Worm (Caenorhabditis elegans) whole organism, late embryonic: ENCODE measurements around the gene epc-1.

ENCODE experiments used
- C08G9.2 ChIP-seq: sonication (generic microtip); optimal IDR thresholded peaks from 2 replicates; lab custom pipeline; 2016; ENCODE audit warnings: mild to moderate bottlenecking, missing genetic modification characterization, moderate library complexity, missing compliant biosample characterization
- C38D4.7 ChIP-seq: fragments of 200-800 bp; sonication (Bioruptor generic); optimal IDR thresholded peaks from 2 replicates; lab custom pipeline; 2018; ENCODE audit warnings: mild to moderate bottlenecking, missing genetic modification characterization, moderate library complexity, missing compliant biosample characterization
- F13H6.1 ChIP-seq: sonication (generic microtip); optimal IDR thresholded peaks from 2 replicates; lab custom pipeline; 2016; ENCODE audit warnings: missing genetic modification characterization, missing compliant biosample characterization
- K09A11.1 ChIP-seq: sonication (generic microtip); optimal IDR thresholded peaks from 2 replicates; lab custom pipeline; 2017; ENCODE audit warnings: antibody characterized with exemption, mild to moderate bottlenecking, missing genetic modification characterization, missing compliant biosample characterization; ENCODE audit not compliant: insufficient read depth
- T23F11.4 ChIP-seq: fragments of 200-800 bp; sonication (Bioruptor generic); optimal IDR thresholded peaks from 2 replicates; lab custom pipeline; 2018; ENCODE audit warnings: mild to moderate bottlenecking, missing genetic modification characterization, missing compliant biosample characterization
- ahr-1 ChIP-seq: sonication (generic microtip); optimal IDR thresholded peaks from 2 replicates; lab custom pipeline; 2016; ENCODE audit warnings: missing genetic modification characterization, missing compliant biosample characterization
- ama-1 ChIP-seq: fragments of 150-350 bp; optimal IDR thresholded peaks from 2 replicates; lab custom pipeline; 2014
- ceh-14 ChIP-seq: sonication (generic microtip); optimal IDR thresholded peaks from 2 replicates; lab custom pipeline; 2016; ENCODE audit warnings: missing genotype, missing genetic modification characterization, missing compliant biosample characterization
- ceh-22 ChIP-seq: sonication (generic microtip); optimal IDR thresholded peaks from 2 replicates; lab custom pipeline; 2017; ENCODE audit warnings: missing biosample characterization, missing genetic modification characterization
- ceh-45 ChIP-seq: fragments of 200-800 bp; sonication (Bioruptor generic); IDR thresholded peaks from 2 replicates; pipeline ENCODE4 v1.3.6; 2022; ENCODE audit warnings: missing genetic modification reagents, missing genetic modification characterization, missing compliant biosample characterization
- ceh-48 ChIP-seq: sonication (generic microtip); optimal IDR thresholded peaks from 2 replicates; lab custom pipeline; 2016; ENCODE audit warnings: missing genetic modification characterization, inconsistent platforms, missing compliant biosample characterization
- ceh-6 ChIP-seq: fragments of 200-800 bp; sonication (Bioruptor generic); optimal IDR thresholded peaks from 2 replicates; lab custom pipeline; 2018; ENCODE audit warnings: mild to moderate bottlenecking, missing genetic modification characterization, missing compliant biosample characterization
- ceh-9 ChIP-seq: sonication (generic microtip); optimal IDR thresholded peaks from 2 replicates; lab custom pipeline; 2016; ENCODE audit warnings: mild to moderate bottlenecking, missing genetic modification characterization, inconsistent platforms, missing compliant biosample characterization
- che-1 ChIP-seq: sonication (generic microtip); optimal IDR thresholded peaks from 2 replicates; lab custom pipeline; 2016; ENCODE audit warnings: mild to moderate bottlenecking, missing genetic modification characterization, missing compliant biosample characterization
- elt-2 ChIP-seq: sonication (generic microtip); optimal IDR thresholded peaks from 2 replicates; lab custom pipeline; 2016; ENCODE audit warnings: missing genetic modification reagents, missing genetic modification characterization, missing compliant biosample characterization
- elt-4 ChIP-seq: sonication (generic microtip); optimal IDR thresholded peaks from 2 replicates; lab custom pipeline; 2016; ENCODE audit warnings: missing genetic modification characterization, missing compliant biosample characterization
- ets-4 ChIP-seq: sonication (generic microtip); optimal IDR thresholded peaks from 2 replicates; lab custom pipeline; 2016; ENCODE audit warnings: missing genetic modification characterization, missing compliant biosample characterization
- eyg-1 ChIP-seq: sonication (generic microtip); optimal IDR thresholded peaks from 2 replicates; lab custom pipeline; 2016; ENCODE audit warnings: missing genotype, missing genetic modification characterization, missing compliant biosample characterization
- fax-1 ChIP-seq: sonication (generic microtip); optimal IDR thresholded peaks from 2 replicates; lab custom pipeline; 2016; ENCODE audit warnings: missing genotype, missing genetic modification characterization, missing compliant biosample characterization
- fkh-10 ChIP-seq: fragments of 150-350 bp; optimal IDR thresholded peaks from 2 replicates; lab custom pipeline; 2014; ENCODE audit warnings: missing biosample characterization, missing genetic modification reagents, missing genetic modification characterization
- gmeb-2 ChIP-seq: sonication (generic microtip); optimal IDR thresholded peaks from 2 replicates; lab custom pipeline; 2016; ENCODE audit warnings: missing genetic modification characterization, inconsistent platforms, missing compliant biosample characterization
- hlh-15 ChIP-seq: sonication (generic microtip); optimal IDR thresholded peaks from 2 replicates; lab custom pipeline; 2016; ENCODE audit warnings: missing genetic modification characterization, missing compliant biosample characterization
- hlh-30 ChIP-seq: sonication (generic microtip); optimal IDR thresholded peaks from 2 replicates; lab custom pipeline; 2017; ENCODE audit warnings: antibody characterized with exemption, missing genetic modification characterization, missing compliant biosample characterization; ENCODE audit not compliant: insufficient read depth
- hlh-8 ChIP-seq: sonication (generic microtip); optimal IDR thresholded peaks from 2 replicates; lab custom pipeline; 2016; ENCODE audit warnings: missing genotype, missing genetic modification characterization, missing compliant biosample characterization
- lim-6 ChIP-seq: sonication (generic microtip); optimal IDR thresholded peaks from 2 replicates; lab custom pipeline; 2016; ENCODE audit warnings: missing genetic modification characterization, missing compliant biosample characterization
- mec-3 ChIP-seq: sonication (generic microtip); optimal IDR thresholded peaks from 2 replicates; lab custom pipeline; 2016; ENCODE audit warnings: borderline replicate concordance, missing genetic modification characterization, missing compliant biosample characterization
- nfya-1 ChIP-seq: sonication (generic microtip); optimal IDR thresholded peaks from 2 replicates; lab custom pipeline; 2017; ENCODE audit warnings: missing genetic modification characterization, mild to moderate bottlenecking, missing compliant biosample characterization, antibody characterized with exemption, moderate library complexity
- nhr-232 ChIP-seq: sonication (generic microtip); optimal IDR thresholded peaks from 2 replicates; lab custom pipeline; 2016; ENCODE audit warnings: missing genetic modification characterization, missing compliant biosample characterization
- npax-4 ChIP-seq: sonication (generic microtip); optimal IDR thresholded peaks from 2 replicates; lab custom pipeline; 2016; ENCODE audit warnings: missing genetic modification characterization, missing compliant biosample characterization
- odd-2 ChIP-seq: sonication (generic microtip); optimal IDR thresholded peaks from 2 replicates; lab custom pipeline; 2017; ENCODE audit warnings: antibody characterized with exemption, mild to moderate bottlenecking, missing genetic modification characterization, missing compliant biosample characterization
- pag-3 ChIP-seq: sonication (generic microtip); optimal IDR thresholded peaks from 2 replicates; lab custom pipeline; 2016; ENCODE audit warnings: missing compliant biosample characterization, missing genetic modification characterization, borderline replicate concordance
- pax-1 ChIP-seq: fragments of 150-350 bp; optimal IDR thresholded peaks from 2 replicates; lab custom pipeline; 2014; ENCODE audit warnings: missing biosample characterization, missing genetic modification characterization
- pha-4 ChIP-seq: fragments of 150-350 bp; optimal IDR thresholded peaks from 2 replicates; lab custom pipeline; 2018; ENCODE audit warnings: missing biosample characterization, missing genetic modification reagents, missing genetic modification characterization
- ref-2 ChIP-seq: sonication (generic microtip); optimal IDR thresholded peaks from 2 replicates; lab custom pipeline; 2016; ENCODE audit warnings: missing genetic modification characterization, missing compliant biosample characterization
- rnt-1 ChIP-seq: sonication (generic microtip); optimal IDR thresholded peaks from 2 replicates; lab custom pipeline; 2016; ENCODE audit warnings: missing genetic modification characterization, missing compliant biosample characterization
- sdc-2 ChIP-seq: sonication (generic microtip); optimal IDR thresholded peaks from 2 replicates; lab custom pipeline; 2016; ENCODE audit warnings: missing genotype, missing genetic modification characterization, missing compliant biosample characterization
- sox-4 ChIP-seq: sonication (generic microtip); optimal IDR thresholded peaks from 2 replicates; lab custom pipeline; 2017; ENCODE audit warnings: mild to moderate bottlenecking, missing genetic modification characterization, inconsistent platforms, missing compliant biosample characterization
- syd-9 ChIP-seq: sonication (generic microtip); optimal IDR thresholded peaks from 2 replicates; lab custom pipeline; 2016; ENCODE audit warnings: mild to moderate bottlenecking, missing genetic modification characterization, moderate library complexity, missing compliant biosample characterization
- tbx-2 ChIP-seq: sonication (generic microtip); optimal IDR thresholded peaks from 2 replicates; lab custom pipeline; 2016; ENCODE audit warnings: missing genetic modification characterization, missing compliant biosample characterization
- tbx-7 ChIP-seq: sonication (generic microtip); optimal IDR thresholded peaks from 2 replicates; lab custom pipeline; 2016; ENCODE audit warnings: missing genotype, missing genetic modification characterization, missing compliant biosample characterization
- ttx-3 ChIP-seq: sonication (generic microtip); optimal IDR thresholded peaks from 2 replicates; lab custom pipeline; 2016; ENCODE audit warnings: missing genetic modification reagents, missing genetic modification characterization, missing compliant biosample characterization
- unc-42 ChIP-seq: sonication (generic microtip); optimal IDR thresholded peaks from 2 replicates; lab custom pipeline; 2016; ENCODE audit warnings: missing genotype, missing genetic modification characterization, missing compliant biosample characterization
- unc-55 ChIP-seq: sonication (generic microtip); optimal IDR thresholded peaks from 2 replicates; lab custom pipeline; 2017; ENCODE audit warnings: missing biosample characterization, missing genetic modification reagents, missing genetic modification characterization
- unc-86 ChIP-seq: sonication (generic microtip); optimal IDR thresholded peaks from 2 replicates; lab custom pipeline; 2016; ENCODE audit warnings: missing genetic modification characterization, missing compliant biosample characterization
- zip-5 ChIP-seq: sonication (generic microtip); optimal IDR thresholded peaks from 2 replicates; lab custom pipeline; 2016; ENCODE audit warnings: missing genetic modification characterization, missing compliant biosample characterization

Gene epc-1

DNA sequence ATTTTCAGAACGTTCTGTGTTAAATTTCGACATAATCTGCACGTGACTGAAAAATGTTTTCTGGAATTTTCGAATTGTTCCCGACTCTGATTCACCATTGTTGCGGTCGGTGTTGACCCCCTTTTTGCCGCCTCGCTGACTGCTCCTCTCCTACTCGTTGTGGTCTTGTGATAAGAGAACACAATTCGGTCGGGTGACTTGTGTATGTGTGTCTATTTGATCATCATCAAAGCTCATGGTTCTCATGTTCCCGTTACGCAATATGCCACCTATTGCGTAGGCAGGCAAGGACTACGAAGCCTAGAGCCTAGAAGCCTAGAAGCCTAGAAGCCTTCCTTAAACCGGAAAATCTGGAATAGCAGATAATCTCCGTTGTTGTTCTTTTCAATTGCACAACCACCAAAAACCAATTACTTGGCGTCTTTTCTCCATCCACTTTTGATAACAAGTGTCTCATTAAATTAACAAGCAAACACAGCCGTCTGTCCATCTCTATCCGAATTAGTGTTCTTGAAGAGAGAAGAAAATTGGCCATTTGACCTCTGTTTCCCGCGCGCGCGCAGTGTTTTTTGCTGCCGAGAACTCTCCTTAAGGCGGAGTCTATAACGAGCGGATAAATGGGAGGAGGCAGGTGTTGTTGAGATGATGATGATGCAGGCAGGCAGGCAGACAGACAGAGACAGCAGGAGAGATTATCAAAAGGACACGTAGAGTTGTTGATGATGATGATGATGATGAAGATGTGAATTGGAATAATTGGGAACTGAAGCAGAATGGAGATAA, 6.5 kb upstream of the epc-1 start:
- no peak for TF ChIP-seq C08G9.2 (tag; lab: Kevin White, UChicago)
- no peak for TF ChIP-seq ceh-6 (GFP tag; lab: Kevin White, UChicago)
- TF ChIP-seq ceh-22 (tag; lab: Kevin White, UChicago), result no peak
- no peak for TF ChIP-seq pax-1 (tag; lab: Kevin White, UChicago)
- no peak for TF ChIP-seq F13H6.1
- TF ChIP-seq K09A11.1 (tag; lab: Kevin White, UChicago), result no peak
- no peak for TF ChIP-seq ets-4 (tag; lab: Kevin White, UChicago)
- no peak for TF ChIP-seq eyg-1
- peak; percentile 64 for TF ChIP-seq elt-2 (tag; lab: Kevin White, UChicago)
- TF ChIP-seq fkh-10, result no peak
- no peak for TF ChIP-seq lim-6 (tag; lab: Kevin White, UChicago)
- no peak for TF ChIP-seq ceh-9 (tag; lab: Kevin White, UChicago)
- no peak for TF ChIP-seq syd-9 (tag; lab: Kevin White, UChicago)
- TF ChIP-seq ttx-3 (tag; lab: Kevin White, UChicago), result peak; percentile 80
- no peak for TF ChIP-seq pag-3 (tag; lab: Kevin White, UChicago)
- TF ChIP-seq gmeb-2 (tag; lab: Kevin White, UChicago), result no peak
- TF ChIP-seq ceh-45, result no peak
- no peak for TF ChIP-seq che-1
- no peak for TF ChIP-seq nhr-232 (tag; lab: Kevin White, UChicago)
- TF ChIP-seq T23F11.4 (GFP tag; lab: Kevin White, UChicago), result peak; percentile 1
- TF ChIP-seq ceh-48 (tag; lab: Kevin White, UChicago), result no peak
- no peak for TF ChIP-seq hlh-15 (tag; lab: Kevin White, UChicago)
- TF ChIP-seq unc-86, result no peak
- no peak for TF ChIP-seq elt-4
- peak; percentile 42 for TF ChIP-seq unc-42
- TF ChIP-seq npax-4, result no peak
- no peak for TF ChIP-seq unc-55 (GFP tag; lab: Kevin White, UChicago)
- TF ChIP-seq ama-1 (lab: Kevin White, UChicago), result peak; percentile 29
- TF ChIP-seq rnt-1 (tag; lab: Kevin White, UChicago), result no peak
- no peak for TF ChIP-seq ahr-1 (tag; lab: Kevin White, UChicago)
- TF ChIP-seq fax-1 (tag; lab: Kevin White, UChicago), result no peak
- no peak for TF ChIP-seq zip-5
- TF ChIP-seq pha-4 (tag; lab: Kevin White, UChicago), result no peak
- TF ChIP-seq tbx-7 (tag; lab: Kevin White, UChicago), result no peak
- TF ChIP-seq mec-3, result no peak
- peak; percentile 44 for TF ChIP-seq tbx-2 (tag; lab: Kevin White, UChicago)
- TF ChIP-seq odd-2 (tag; lab: Kevin White, UChicago), result no peak
- no peak for TF ChIP-seq hlh-8 (tag; lab: Kevin White, UChicago)
- no peak for TF ChIP-seq sdc-2 (tag; lab: Kevin White, UChicago)
- TF ChIP-seq nfya-1 (tag; lab: Kevin White, UChicago), result peak; percentile 47
- peak; percentile 0 for TF ChIP-seq ceh-14 (tag; lab: Kevin White, UChicago)
- TF ChIP-seq C38D4.7 (GFP tag; lab: Kevin White, UChicago), result no peak
- peak; percentile 86 for TF ChIP-seq hlh-30 (tag; lab: Kevin White, UChicago)
- no peak for TF ChIP-seq sox-4
- no peak for TF ChIP-seq ref-2 (tag; lab: Kevin White, UChicago)
